Fruit fly (Drosophila melanogaster): ENCODE results near the gene RhoGAP18B.

dm6 chrX:19216671-19217070 is 49.8 kb upstream of the RhoGAP18B start:
- TF ChIP-seq CG7101 (tag; optimal IDR thresholded peaks at IDR 0.05) (no peak), kay (GFP tag; ENCODE audit: borderline replicate concordance) (no peak), cnc (optimal IDR thresholded peaks at IDR 0.05) (no peak), CG5204 (GFP tag; optimal IDR thresholded peaks at IDR 0.05) (no peak), tj (GFP tag; optimal IDR thresholded peaks at IDR 0.05) (no peak)
